Fruit fly (Drosophila melanogaster): ENCODE results near the gene CAHbeta.

The CAHbeta gene

DNA sequence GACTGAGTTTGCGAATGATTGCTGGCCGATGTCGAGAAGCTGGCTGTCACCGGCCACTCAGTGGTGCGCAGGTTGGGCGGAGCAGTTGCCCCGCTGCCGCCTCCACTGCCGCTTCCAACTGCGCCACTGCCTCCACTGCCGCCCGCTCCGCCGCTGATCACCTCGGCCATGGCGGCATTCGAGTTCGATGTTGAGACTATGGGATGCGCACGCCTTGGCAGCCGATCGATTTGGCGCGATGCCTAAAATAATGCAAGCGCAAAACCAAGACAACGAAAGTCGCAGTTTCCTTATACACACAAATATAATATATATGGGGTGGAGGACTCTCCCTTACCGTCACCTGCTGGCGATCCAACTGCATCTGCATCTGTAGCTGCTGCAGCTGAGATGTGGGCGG is 31.0 kb downstream of the CAHbeta start:
- TF ChIP-seq ttk (optimal IDR thresholded peaks at IDR 0.05) (no peak), psq (optimal IDR thresholded peaks at IDR 0.05) (no peak), h (optimal IDR thresholded peaks at IDR 0.05) (no peak), Myc (optimal IDR thresholded peaks at IDR 0.05) (no peak), insv (optimal IDR thresholded peaks at IDR 0.05) (no peak), Sin3A (optimal IDR thresholded peaks at IDR 0.05) (no peak)

DNA sequence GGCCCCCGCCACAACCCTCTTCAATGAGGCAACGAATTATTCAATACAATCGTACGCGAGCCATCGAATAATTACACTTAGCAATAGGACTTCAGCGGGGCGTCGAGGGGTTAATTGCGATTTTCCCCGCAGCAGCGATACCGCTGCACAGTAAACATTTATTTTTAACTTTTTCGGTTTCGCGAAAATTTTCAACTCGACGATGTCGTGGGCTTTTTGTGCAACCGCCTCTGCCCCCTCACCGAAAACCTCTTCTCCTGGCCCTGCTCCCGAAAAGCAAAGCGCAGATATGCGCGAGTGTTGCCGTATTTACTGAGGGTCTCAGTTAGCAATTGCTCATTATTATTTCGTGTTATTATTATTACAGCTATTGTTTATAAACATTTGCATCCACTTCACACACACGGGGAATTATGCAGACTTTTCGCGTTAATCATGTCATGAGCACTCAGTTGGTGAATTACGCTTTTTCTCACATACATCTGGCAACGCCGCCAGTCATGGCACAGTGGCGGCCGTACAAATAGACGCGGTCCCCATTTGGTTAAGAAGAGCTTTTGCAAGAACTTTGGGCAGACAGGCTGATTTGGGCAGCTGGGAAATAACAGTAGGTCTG is 33.2 kb downstream of the CAHbeta start:
- TF ChIP-seq Myc (optimal IDR thresholded peaks at IDR 0.05), result no peak
- TF ChIP-seq psq (optimal IDR thresholded peaks at IDR 0.05), result no peak
- no peak for TF ChIP-seq h (optimal IDR thresholded peaks at IDR 0.05)
- no peak for TF ChIP-seq ttk (optimal IDR thresholded peaks at IDR 0.05)
- TF ChIP-seq insv (optimal IDR thresholded peaks at IDR 0.05), result no peak
- TF ChIP-seq Sin3A (optimal IDR thresholded peaks at IDR 0.05), result no peak

DNA sequence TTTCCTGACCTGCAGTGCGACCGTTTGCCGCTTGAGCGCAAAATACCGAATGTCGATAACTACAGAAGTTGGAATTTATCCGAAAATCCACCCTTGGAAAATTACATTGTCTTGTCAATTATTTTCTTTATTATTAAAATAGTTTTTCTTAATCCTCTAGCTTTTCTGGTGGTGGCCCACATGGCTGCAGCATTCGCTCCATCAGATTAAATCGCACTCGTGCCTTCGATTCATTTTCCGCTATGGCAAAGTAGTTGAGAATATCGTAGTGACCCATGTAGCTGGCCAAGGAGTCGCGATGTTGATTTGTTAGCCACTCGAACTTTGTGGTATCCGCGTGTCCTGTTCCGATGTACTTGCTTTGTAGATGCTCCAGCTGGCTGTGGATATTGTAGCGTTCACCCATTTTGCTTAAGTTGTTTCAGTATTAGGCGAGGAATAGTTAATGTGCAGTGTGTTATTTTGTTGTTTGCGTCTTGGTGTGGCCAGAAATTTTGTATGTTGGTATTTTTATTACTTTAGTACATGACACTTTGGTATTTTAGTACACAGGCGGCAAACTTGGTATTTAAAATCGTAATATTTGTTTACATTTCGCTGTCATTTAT is 34.3 kb downstream of the CAHbeta start, which contains the start of the genes Kcmf1, Sf3b5 and CG11986:
TSS of gene Kcmf1 (minus strand) at position 51 of the 608 bp plus-strand sequence.
TSS of gene Sf3b5 (minus strand) at position 483 of the 608 bp plus-strand sequence.
TSS of gene CG11986 (plus strand) at position 588 of the 608 bp plus-strand sequence.
- TF ChIP-seq ttk (optimal IDR thresholded peaks at IDR 0.05) (no peak), Sin3A (optimal IDR thresholded peaks at IDR 0.05) (no peak), Myc (optimal IDR thresholded peaks at IDR 0.05) (no peak), insv (optimal IDR thresholded peaks at IDR 0.05) (no peak), psq (optimal IDR thresholded peaks at IDR 0.05) (no peak), h (optimal IDR thresholded peaks at IDR 0.05) (no peak)

DNA sequence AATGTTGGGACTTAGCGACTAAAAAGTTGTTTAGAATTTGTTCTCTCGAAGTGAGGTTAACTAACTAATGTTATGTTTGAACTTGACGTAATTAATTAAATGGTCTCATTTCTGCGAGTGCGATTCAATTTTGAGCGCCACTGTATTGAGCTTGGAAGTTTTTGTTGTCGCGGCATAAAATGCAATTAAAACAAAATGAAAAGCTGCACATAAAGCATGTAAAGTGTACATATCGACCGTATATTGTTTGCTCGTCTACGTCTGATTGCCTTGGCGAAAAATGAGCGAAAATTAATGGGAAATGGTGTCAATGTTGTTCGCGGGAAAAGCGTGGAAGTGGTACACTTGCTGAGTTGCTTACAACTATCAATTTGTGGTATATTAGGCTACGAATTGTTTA is 36.2 kb downstream of the CAHbeta start:
- TF ChIP-seq ttk (optimal IDR thresholded peaks at IDR 0.05), result no peak
- no peak for TF ChIP-seq psq (optimal IDR thresholded peaks at IDR 0.05)
- TF ChIP-seq Sin3A (optimal IDR thresholded peaks at IDR 0.05), result no peak
- TF ChIP-seq insv (optimal IDR thresholded peaks at IDR 0.05), result no peak
- no peak for TF ChIP-seq Myc (optimal IDR thresholded peaks at IDR 0.05)
- no peak for TF ChIP-seq h (optimal IDR thresholded peaks at IDR 0.05)

DNA sequence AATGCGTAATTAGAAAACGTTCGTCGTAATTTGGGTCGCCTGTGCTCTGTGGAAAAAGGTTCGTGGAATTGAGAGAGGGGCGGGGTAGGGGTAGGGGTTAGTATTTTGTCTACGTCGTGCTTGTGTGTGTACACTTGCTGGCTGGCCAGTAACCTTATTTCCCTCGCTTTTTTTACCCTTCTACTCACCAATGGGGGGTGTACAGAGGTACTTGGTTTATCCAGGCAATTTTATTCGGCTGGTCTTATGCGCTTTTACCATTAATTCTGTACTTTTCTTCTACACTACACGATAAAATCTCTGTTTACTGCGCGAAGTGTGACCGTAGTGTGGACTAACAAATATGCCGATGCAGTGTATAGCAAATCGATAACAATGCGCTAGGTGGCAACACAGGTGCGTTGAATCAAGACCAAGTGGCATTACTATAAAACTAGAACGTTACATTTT is 39.1 kb downstream of the CAHbeta start, which contains the start of gene tgo:
TSS of gene tgo (minus strand) at position 334 of the 450 bp plus-strand sequence.
- TF ChIP-seq ttk (optimal IDR thresholded peaks at IDR 0.05) (no peak), Myc (optimal IDR thresholded peaks at IDR 0.05) (no peak), h (optimal IDR thresholded peaks at IDR 0.05) (no peak), insv (optimal IDR thresholded peaks at IDR 0.05) (no peak), Sin3A (optimal IDR thresholded peaks at IDR 0.05) (no peak), psq (optimal IDR thresholded peaks at IDR 0.05) (no peak)

DNA sequence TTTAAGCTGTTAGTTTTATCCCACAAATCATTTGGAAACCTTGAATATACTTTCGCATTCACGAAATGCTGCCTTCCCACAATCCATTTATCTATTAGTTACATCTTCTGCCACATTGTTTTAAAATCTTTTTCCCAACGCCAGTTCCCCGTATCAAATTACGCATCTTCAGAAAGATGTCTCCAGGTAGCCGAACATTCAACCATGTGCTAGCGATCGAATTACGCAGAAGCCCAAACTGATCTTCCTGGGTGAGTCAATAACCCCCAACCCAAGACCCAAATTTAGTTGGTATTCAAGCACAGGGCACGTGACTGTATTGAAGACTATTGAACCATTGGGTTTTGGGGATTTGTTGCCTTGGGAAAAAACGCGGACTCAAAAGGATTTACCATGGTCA is 43.3 kb downstream of the CAHbeta start:
- no peak for TF ChIP-seq psq (optimal IDR thresholded peaks at IDR 0.05)
- no peak for TF ChIP-seq Sin3A (optimal IDR thresholded peaks at IDR 0.05)
- no peak for TF ChIP-seq ttk (optimal IDR thresholded peaks at IDR 0.05)
- TF ChIP-seq insv (optimal IDR thresholded peaks at IDR 0.05), result no peak
- TF ChIP-seq Myc (optimal IDR thresholded peaks at IDR 0.05), result no peak
- no peak for TF ChIP-seq h (optimal IDR thresholded peaks at IDR 0.05)

DNA sequence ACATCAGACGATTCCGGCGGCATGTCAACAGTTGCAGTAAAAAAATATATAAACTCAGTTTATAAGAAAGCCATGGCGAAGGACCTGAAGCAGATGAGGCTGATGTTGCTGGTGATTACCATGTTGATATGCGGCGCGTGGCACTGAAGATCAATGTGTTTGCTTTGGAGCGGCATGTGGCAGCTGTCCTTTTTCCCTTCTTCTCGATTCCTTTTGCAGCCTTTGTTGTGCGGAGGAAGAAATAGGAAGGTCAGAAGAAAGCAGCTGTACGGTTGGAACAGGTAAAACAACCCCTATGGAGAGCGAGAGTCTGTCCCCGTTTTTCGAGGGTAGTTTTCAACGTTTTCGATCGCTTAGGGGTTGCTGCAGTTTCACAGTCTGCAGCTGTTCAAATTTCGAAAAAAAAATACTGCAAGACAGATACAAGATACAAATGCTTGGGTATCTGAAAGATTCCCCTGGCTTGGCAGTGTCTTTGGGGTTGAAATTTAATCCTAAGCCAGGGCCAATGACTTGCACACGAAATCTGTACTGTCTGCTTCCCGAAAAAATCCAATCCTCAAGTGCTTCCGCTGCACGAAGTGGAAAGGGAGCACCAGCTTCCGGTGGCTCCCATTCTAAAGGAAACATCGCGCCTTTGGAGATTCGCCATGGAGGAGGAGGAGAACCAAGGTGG is 44.3 kb downstream of the CAHbeta start:
- TF ChIP-seq insv (optimal IDR thresholded peaks at IDR 0.05), result no peak
- no peak for TF ChIP-seq ttk (optimal IDR thresholded peaks at IDR 0.05)
- TF ChIP-seq Myc (optimal IDR thresholded peaks at IDR 0.05), result no peak
- no peak for TF ChIP-seq h (optimal IDR thresholded peaks at IDR 0.05)
- no peak for TF ChIP-seq Sin3A (optimal IDR thresholded peaks at IDR 0.05)
- no peak for TF ChIP-seq psq (optimal IDR thresholded peaks at IDR 0.05)

DNA sequence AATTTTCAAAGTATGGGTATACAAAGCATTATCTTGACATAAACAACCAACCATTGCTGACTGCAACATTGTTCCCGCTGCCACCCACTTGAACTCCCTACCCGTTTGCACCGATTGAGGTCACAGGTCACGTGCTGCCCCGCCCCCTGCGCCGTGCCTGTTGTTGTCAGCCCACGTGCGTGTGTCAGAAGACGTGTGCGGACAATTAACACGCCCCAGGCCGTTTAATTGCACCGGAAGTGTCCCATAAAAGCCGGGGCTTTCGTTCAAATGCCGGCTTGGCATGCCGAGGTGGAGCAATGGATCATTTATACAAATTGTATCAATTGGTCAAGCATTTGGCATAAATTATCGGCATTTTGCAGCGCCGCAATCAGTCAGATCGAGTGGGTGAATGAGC is 46.4 kb downstream of the CAHbeta start:
- TF ChIP-seq insv (optimal IDR thresholded peaks at IDR 0.05) (no peak), Myc (optimal IDR thresholded peaks at IDR 0.05) (no peak), ttk (optimal IDR thresholded peaks at IDR 0.05) (no peak), Sin3A (optimal IDR thresholded peaks at IDR 0.05) (no peak), h (optimal IDR thresholded peaks at IDR 0.05) (no peak), psq (optimal IDR thresholded peaks at IDR 0.05) (no peak)

DNA sequence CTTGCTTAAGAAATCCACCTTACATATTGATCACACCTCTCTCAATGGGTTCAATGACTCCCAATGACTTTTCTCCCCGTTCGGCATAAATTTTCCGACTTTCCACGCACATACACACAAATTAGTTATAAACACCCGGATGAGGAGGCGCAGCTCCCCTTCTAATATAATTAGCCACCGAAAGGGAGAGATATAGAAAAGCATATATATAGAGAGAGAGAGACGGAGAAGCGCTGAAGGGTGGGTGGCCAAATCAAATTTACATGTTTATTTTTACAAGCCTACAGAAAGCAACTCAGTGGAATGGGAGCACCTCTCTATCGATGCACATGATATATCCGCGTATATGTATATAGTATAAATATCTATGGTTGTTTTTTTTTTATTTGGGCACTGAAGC is 48.0 kb downstream of the CAHbeta start:
- TF ChIP-seq ttk (optimal IDR thresholded peaks at IDR 0.05) (no peak), Sin3A (optimal IDR thresholded peaks at IDR 0.05) (no peak), psq (optimal IDR thresholded peaks at IDR 0.05) (no peak)

DNA sequence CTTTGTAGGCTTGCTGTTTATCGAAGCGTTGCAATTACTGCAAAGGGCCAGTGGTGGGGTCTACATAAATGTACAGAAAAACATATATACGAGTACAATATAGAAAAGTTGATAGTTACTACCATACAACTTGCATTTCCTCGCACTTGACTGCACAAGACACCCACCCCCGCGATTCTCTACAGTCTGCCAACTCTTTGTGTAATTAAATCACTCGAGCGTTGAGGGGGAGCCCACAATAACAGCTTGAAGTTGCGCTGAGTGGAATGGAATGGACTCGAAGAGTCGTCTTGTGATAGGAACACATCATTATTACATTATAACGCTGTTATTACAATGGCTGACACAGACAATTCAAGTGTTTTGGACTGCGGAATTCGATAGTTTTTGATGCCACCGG is 48.8 kb downstream of the CAHbeta start:
- no peak for TF ChIP-seq Sin3A (optimal IDR thresholded peaks at IDR 0.05)
- no peak for TF ChIP-seq insv (optimal IDR thresholded peaks at IDR 0.05)
- no peak for TF ChIP-seq ttk (optimal IDR thresholded peaks at IDR 0.05)
- TF ChIP-seq psq (optimal IDR thresholded peaks at IDR 0.05), result no peak
- no peak for TF ChIP-seq Myc (optimal IDR thresholded peaks at IDR 0.05)
- no peak for TF ChIP-seq h (optimal IDR thresholded peaks at IDR 0.05)

DNA sequence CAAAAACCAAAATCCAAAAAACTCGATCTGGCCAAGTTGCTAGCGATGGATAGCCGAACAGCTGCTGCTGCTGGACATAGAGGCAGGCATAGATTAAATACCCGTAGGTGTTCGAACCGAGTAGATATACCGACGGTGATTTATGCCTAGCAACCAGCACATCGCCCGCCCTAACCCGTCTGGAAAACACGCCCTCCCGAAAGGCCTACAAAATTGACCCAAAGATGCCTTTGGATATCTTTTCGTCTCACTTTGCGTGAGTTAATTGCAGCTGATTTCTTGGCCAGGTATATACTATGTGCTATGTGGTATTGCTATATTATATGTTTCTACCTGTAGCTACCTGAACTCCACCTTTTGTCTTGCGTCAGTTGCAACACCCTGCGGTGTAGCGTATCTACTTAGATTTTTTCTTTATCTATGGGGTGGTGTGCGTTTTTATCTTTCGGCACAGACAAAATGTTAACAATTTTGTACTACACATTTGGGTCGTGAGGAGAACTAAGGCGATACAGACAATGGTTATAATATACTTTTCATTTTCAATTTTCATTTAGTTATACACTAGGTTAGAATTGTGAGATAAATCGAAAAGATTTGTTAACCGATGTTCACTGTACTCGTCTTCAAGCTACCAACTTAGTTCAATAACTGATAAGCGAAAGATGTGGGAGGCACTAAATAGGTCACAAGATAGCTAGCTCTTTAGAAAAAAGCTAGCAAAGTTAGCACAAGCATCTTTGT is 49.5 kb downstream of the CAHbeta start:
- TF ChIP-seq Sin3A (optimal IDR thresholded peaks at IDR 0.05), result no peak
- no peak for TF ChIP-seq Myc (optimal IDR thresholded peaks at IDR 0.05)
- no peak for TF ChIP-seq insv (optimal IDR thresholded peaks at IDR 0.05)
- TF ChIP-seq psq (optimal IDR thresholded peaks at IDR 0.05), result no peak
- no peak for TF ChIP-seq h (optimal IDR thresholded peaks at IDR 0.05)
- no peak for TF ChIP-seq ttk (optimal IDR thresholded peaks at IDR 0.05)
